Fruit fly (Drosophila melanogaster) whole organism, embryonic: Measurements from ENCODE around the gene RASSF8.

Experiments
- ATbp ChIP-seq: fragments of 200-800 bp; sonication (Bioruptor generic); optimal IDR thresholded peaks from 2 replicates; lab custom pipeline; 2017; ENCODE audit warnings: missing biosample characterization, mild to moderate bottlenecking, missing genetic modification characterization, missing genetic modification reagents
- Atf3 ChIP-seq: fragments of 200-800 bp; sonication (Bioruptor generic); optimal IDR thresholded peaks from 3 replicates; lab custom pipeline; 2016; ENCODE audit warnings: missing biosample characterization, missing genetic modification characterization
- Blimp-1 ChIP-seq: fragments of 200-800 bp; sonication (Bioruptor generic); optimal IDR thresholded peaks from 3 replicates; lab custom pipeline; 2018; ENCODE audit warnings: missing biosample characterization, missing genetic modification characterization, mild to moderate bottlenecking, moderate library complexity, missing genetic modification reagents
- CG10274 ChIP-seq: fragments of 200-800 bp; sonication (Bioruptor generic); optimal IDR thresholded peaks from 3 replicates; lab custom pipeline; 2017; ENCODE audit warnings: missing biosample characterization, mild to moderate bottlenecking, missing genetic modification characterization
- CG11504 ChIP-seq: fragments of 200-800 bp; sonication (Bioruptor generic); optimal IDR thresholded peaks from 3 replicates; lab custom pipeline; 2019; ENCODE audit warnings: missing biosample characterization, mild to moderate bottlenecking, missing genetic modification characterization, moderate library complexity
- CG11695 ChIP-seq: fragments of 200-800 bp; sonication (Bioruptor generic); IDR thresholded peaks from 3 replicates; pipeline ENCODE4 v1.3.6; 2022; ENCODE audit warnings: missing biosample characterization, missing genetic modification characterization
- CG11696 ChIP-seq: fragments of 200-800 bp; sonication (Bioruptor generic); IDR thresholded peaks from 2 replicates; pipeline ENCODE4 v1.3.6; 2022; ENCODE audit warnings: missing biosample characterization, missing genetic modification characterization
- CG12299 ChIP-seq: fragments of 200-800 bp; sonication (Bioruptor generic); optimal IDR thresholded peaks from 2 replicates; lab custom pipeline; 2018; ENCODE audit warnings: missing biosample characterization, mild to moderate bottlenecking, missing genetic modification characterization
- CG13624 ChIP-seq: fragments of 200-800 bp; sonication (Bioruptor generic); optimal IDR thresholded peaks from 2 replicates; lab custom pipeline; 2016; ENCODE audit warnings: missing biosample characterization, missing genetic modification characterization
- CG15479 ChIP-seq: fragments of 200-800 bp; sonication (Bioruptor generic); optimal IDR thresholded peaks from 3 replicates; lab custom pipeline; 2019; ENCODE audit warnings: missing biosample characterization, mild to moderate bottlenecking, missing genetic modification characterization, moderate library complexity
- CG15696 ChIP-seq: fragments of 200-800 bp; sonication (Bioruptor generic); optimal IDR thresholded peaks from 2 replicates; lab custom pipeline; 2019; ENCODE audit warnings: missing biosample characterization, mild to moderate bottlenecking, missing genetic modification characterization, moderate library complexity
- CG1602 ChIP-seq: fragments of 200-800 bp; sonication (Bioruptor generic); optimal IDR thresholded peaks from 3 replicates; lab custom pipeline; 2016; ENCODE audit warnings: missing biosample characterization, missing genetic modification characterization
- CG16779 ChIP-seq: fragments of 200-800 bp; sonication (Bioruptor generic); IDR thresholded peaks from 2 replicates; pipeline ENCODE4 v1.3.6; 2022; ENCODE audit warnings: missing biosample characterization, missing genetic modification characterization
- CG2875 ChIP-seq: fragments of 200-800 bp; sonication (Bioruptor generic); optimal IDR thresholded peaks from 2 replicates; lab custom pipeline; 2017; ENCODE audit warnings: missing biosample characterization, mild to moderate bottlenecking, missing genetic modification characterization, missing genetic modification reagents
- CG30431 ChIP-seq: fragments of 200-800 bp; sonication (Bioruptor generic); optimal IDR thresholded peaks from 2 replicates; lab custom pipeline; 2017; ENCODE audit warnings: missing biosample characterization, missing genetic modification characterization
- CG31388 ChIP-seq: fragments of 200-800 bp; sonication (Bioruptor generic); optimal IDR thresholded peaks from 2 replicates; lab custom pipeline; 2016; ENCODE audit warnings: missing biosample characterization, missing genetic modification characterization
- CG3407 ChIP-seq: fragments of 200-800 bp; sonication (Bioruptor generic); optimal IDR thresholded peaks from 2 replicates; lab custom pipeline; 2018; ENCODE audit warnings: missing biosample characterization, mild to moderate bottlenecking, missing genetic modification characterization
- CG34376 ChIP-seq: fragments of 200-800 bp; sonication (Bioruptor generic); optimal IDR thresholded peaks from 2 replicates; lab custom pipeline; 2018; ENCODE audit warnings: missing biosample characterization, mild to moderate bottlenecking, missing genetic modification characterization
- CG6272 ChIP-seq: fragments of 200-800 bp; sonication (Bioruptor generic); IDR thresholded peaks from 2 replicates; pipeline ENCODE4 v1.3.6; 2022; ENCODE audit warnings: missing biosample characterization, missing genetic modification characterization
- CG7357 ChIP-seq: fragments of 200-800 bp; sonication (Bioruptor generic); IDR thresholded peaks from 3 replicates; pipeline ENCODE4 v1.3.6; 2022; ENCODE audit warnings: missing biosample characterization, missing genetic modification characterization
- CG7963 ChIP-seq: fragments of 200-800 bp; sonication (Bioruptor generic); IDR thresholded peaks from 3 replicates; pipeline ENCODE4 v1.3.6; 2022; ENCODE audit warnings: missing biosample characterization, missing genetic modification characterization; ENCODE audit not compliant: partially characterized antibody
- CG8765 ChIP-seq: fragments of 200-800 bp; sonication (Bioruptor generic); IDR thresholded peaks from 2 replicates; pipeline ENCODE4 v1.3.6; 2022; ENCODE audit warnings: missing biosample characterization, missing genetic modification characterization
- CG9876 ChIP-seq: fragments of 200-800 bp; sonication (Bioruptor generic); optimal IDR thresholded peaks from 2 replicates; lab custom pipeline; 2016; ENCODE audit warnings: missing biosample characterization, missing genetic modification characterization
- Chrac-16 ChIP-seq: fragments of 200-800 bp; sonication (Bioruptor generic); optimal IDR thresholded peaks from 3 replicates; lab custom pipeline; 2016; ENCODE audit warnings: missing biosample characterization, missing genetic modification characterization
- Deaf1 ChIP-seq: fragments of 200-800 bp; optimal IDR thresholded peaks from 3 replicates; lab custom pipeline; 2019; ENCODE audit warnings: missing biosample characterization, mild to moderate bottlenecking, missing genetic modification characterization, moderate library complexity
- Elba2 ChIP-seq: fragments of 200-800 bp; sonication (Bioruptor generic); optimal IDR thresholded peaks from 3 replicates; lab custom pipeline; 2016; ENCODE audit warnings: missing biosample characterization, missing genetic modification characterization
- Lpt ChIP-seq: fragments of >200 bp; optimal IDR thresholded peaks from 2 replicates; lab custom pipeline; 2018; ENCODE audit warnings: missing biosample characterization, missing genetic modification characterization
- Ptx1 ChIP-seq: fragments of 200-800 bp; sonication (Bioruptor generic); IDR thresholded peaks from 2 replicates; pipeline ENCODE4 v1.3.6; 2022; ENCODE audit warnings: missing biosample characterization, missing genetic modification characterization
- TFAM ChIP-seq: fragments of 200-800 bp; sonication (Bioruptor generic); optimal IDR thresholded peaks from 2 replicates; lab custom pipeline; 2017; ENCODE audit warnings: missing biosample characterization, missing genetic modification characterization, inconsistent platforms
- abd-A ChIP-seq: fragments of 200-800 bp; sonication (Bioruptor generic); optimal IDR thresholded peaks from 3 replicates; lab custom pipeline; 2019; ENCODE audit warnings: missing biosample characterization, mild to moderate bottlenecking, missing genetic modification characterization, moderate library complexity
- chif ChIP-seq, 2 experiments: fragments of 200-800 bp; sonication (Bioruptor generic); optimal IDR thresholded peaks; 3 replicates each; lab custom pipeline; 2016; ENCODE audit warnings: missing biosample characterization in 2 of 2, missing genetic modification characterization in 2 of 2
- ci ChIP-seq: fragments of 200-800 bp; sonication (Bioruptor generic); IDR thresholded peaks from 3 replicates; pipeline ENCODE4 v1.3.6; 2022; ENCODE audit warnings: missing biosample characterization, missing genetic modification characterization
- cwo ChIP-seq: fragments of 200-800 bp; sonication (Bioruptor generic); optimal IDR thresholded peaks from 3 replicates; lab custom pipeline; 2017; ENCODE audit warnings: missing biosample characterization, missing genetic modification characterization, mild to moderate bottlenecking, moderate library complexity, missing genetic modification reagents
- dpn ChIP-seq, 2 experiments: fragments of 200-800 bp; sonication (Bioruptor generic); optimal IDR thresholded peaks; 3 replicates each; lab custom pipeline; 2016; ENCODE audit warnings: missing biosample characterization in 2 of 2, missing genetic modification characterization in 2 of 2
- fd102C ChIP-seq: fragments of 200-800 bp; sonication (Bioruptor generic); optimal IDR thresholded peaks from 2 replicates; lab custom pipeline; 2018; ENCODE audit warnings: missing biosample characterization, mild to moderate bottlenecking, missing genetic modification characterization, moderate library complexity
- gcm2 ChIP-seq: fragments of 200-800 bp; sonication (Bioruptor generic); optimal IDR thresholded peaks from 2 replicates; lab custom pipeline; 2016; ENCODE audit warnings: missing biosample characterization, missing genetic modification characterization
- gro ChIP-seq: fragments of 200-800 bp; sonication (Bioruptor generic); optimal IDR thresholded peaks from 2 replicates; lab custom pipeline; 2016; ENCODE audit warnings: missing biosample characterization, missing genetic modification characterization
- gsb ChIP-seq: fragments of 200-800 bp; sonication (Bioruptor generic); IDR thresholded peaks from 2 replicates; pipeline ENCODE4 v1.3.6; 2022; ENCODE audit warnings: missing biosample characterization, missing genetic modification characterization
- hkb ChIP-seq, 2 experiments: fragments of 200-800 bp in 1 of 2; fragments of >200 bp in 1 of 2; sonication (Bioruptor generic) in 1 of 2; IDR thresholded peaks in 1 of 2; optimal IDR thresholded peaks in 1 of 2; 2 replicates each; pipeline versions ENCODE4 v1.3.6 to Lab custom; 2017 to 2022; ENCODE audit warnings: missing biosample characterization in 1 of 2, missing genetic modification characterization in 1 of 2
- maf-S ChIP-seq: fragments of 200-800 bp; sonication (Bioruptor generic); optimal IDR thresholded peaks from 2 replicates; lab custom pipeline; 2016; ENCODE audit warnings: missing biosample characterization, missing genetic modification characterization
- otp ChIP-seq: fragments of 200-800 bp; sonication (Bioruptor generic); IDR thresholded peaks from 3 replicates; pipeline ENCODE4, ENCODE4 v1.3.6; 2022; ENCODE audit warnings: missing biosample characterization, missing genetic modification characterization
- row ChIP-seq: fragments of 200-800 bp; sonication (Bioruptor generic); IDR thresholded peaks from 3 replicates; pipeline ENCODE4 v1.3.6; 2022; ENCODE audit warnings: missing biosample characterization, missing genetic modification characterization
- sens ChIP-seq: fragments of 200-800 bp; sonication (Bioruptor generic); peaks from one replicate; lab custom pipeline; 2016; ENCODE audit warnings: missing biosample characterization, missing genetic modification characterization
- sob ChIP-seq: fragments of 200-800 bp; sonication (Bioruptor generic); IDR thresholded peaks from 2 replicates; pipeline ENCODE4 v1.3.6; 2022; ENCODE audit warnings: missing biosample characterization, missing genetic modification characterization
- tgo ChIP-seq: fragments of 200-800 bp; sonication (Bioruptor generic); IDR thresholded peaks from 3 replicates; pipeline ENCODE4 v1.3.6; 2022; ENCODE audit warnings: missing biosample characterization, missing genetic modification characterization
- unpg ChIP-seq: fragments of 200-800 bp; sonication (Bioruptor generic); optimal IDR thresholded peaks from 3 replicates; lab custom pipeline; 2018; ENCODE audit warnings: missing biosample characterization, mild to moderate bottlenecking, missing genetic modification characterization, moderate library complexity
- vvl ChIP-seq: fragments of 200-800 bp; sonication (Bioruptor generic); IDR thresholded peaks from 2 replicates; pipeline ENCODE4 v1.3.6; 2022; ENCODE audit warnings: missing biosample characterization, missing genetic modification characterization
- zen2 ChIP-seq: fragments of 200-800 bp; sonication (Bioruptor generic); IDR thresholded peaks from 3 replicates; pipeline ENCODE4 v1.3.6; 2022; ENCODE audit warnings: missing biosample characterization, missing genetic modification characterization; ENCODE audit not compliant: partially characterized antibody

Gene RASSF8

dm6 chr3R:25662358-25662757 is 763 bp downstream of the RASSF8 start (continued):
- TF ChIP-seq unpg (GFP tag; lab: Kevin White, UChicago) (no peak), tgo (GFP tag; lab: Robert Waterston, UW) (no peak), CG9876 (GFP tag; lab: Kevin White, UChicago) (no peak), CG15696 (tag; lab: Kevin White, UChicago) (no peak), cwo (GFP tag; lab: Kevin White, UChicago) (no peak), chif (GFP tag; optimal IDR thresholded peaks at IDR 0.05; lab: Kevin White, UChicago) (peak in 1 of 2 experiments; percentile 9), Chrac-16 (GFP tag; lab: Kevin White, UChicago) (no peak), hkb (optimal IDR thresholded peaks at IDR 0.05; lab: Kevin White, UChicago) (no peak), hkb (GFP tag; IDR thresholded peaks at IDR 0.05; lab: Robert Waterston, UW) (0 out of 2 replicates have a peak, but pooled peaks have one; percentile 11), Deaf1 (tag; lab: Kevin White, UChicago) (no peak), CG34376 (GFP tag; lab: Kevin White, UChicago) (no peak), ci (GFP tag; lab: Robert Waterston, UW) (0 out of 3 replicates have a peak, but pooled peaks have one; percentile 24), CG11504 (tag; lab: Kevin White, UChicago) (no peak), dpn (GFP tag; optimal IDR thresholded peaks at IDR 0.05; lab: Kevin White, UChicago) (peak in 1 of 2 experiments; percentile 4), abd-A (tag; lab: Kevin White, UChicago) (no peak), CG11696 (GFP tag; lab: Robert Waterston, UW) (peak; percentile 89), Lpt (GFP tag; lab: Kevin White, UChicago) (no peak), sens (GFP tag; lab: Kevin White, UChicago) (peak; percentile 68), CG2875 (GFP tag; lab: Kevin White, UChicago) (no peak), CG30431 (no peak), otp (GFP tag; lab: Robert Waterston, UW) (peak; percentile 14; the same call in 1 of the 3 replicates), CG11695 (GFP tag; lab: Robert Waterston, UW) (no peak), CG8765 (GFP tag; lab: Robert Waterston, UW) (no peak), ATbp (GFP tag; lab: Kevin White, UChicago) (peak; percentile 9), CG10274 (GFP tag; lab: Kevin White, UChicago) (no peak), zen2 (GFP tag; lab: Robert Waterston, UW) (no peak)
- TF ChIP-seq, all 482 proteins: peak for 22

- TF ChIP-seq CG6272 (GFP tag; lab: Robert Waterston, UW), result no peak
- TF ChIP-seq gsb (GFP tag; lab: Robert Waterston, UW), result no peak
- no peak for TF ChIP-seq fd102C
- peak; percentile 81 for TF ChIP-seq Deaf1 (tag; lab: Kevin White, UChicago)
- TF ChIP-seq gcm2 (GFP tag; lab: Kevin White, UChicago), result no peak
- TF ChIP-seq Elba2, result no peak
- no peak for TF ChIP-seq CG3407 (GFP tag; lab: Kevin White, UChicago)
- no peak for TF ChIP-seq Blimp-1
Observed at dm6 chr3R:25665509-25665908, 3.9 kb downstream of the RASSF8 start, which contains the start of gene Lgr3. Gene Lgr3, plus strand, starts transcription at chr3R:25665809.

- TF ChIP-seq CG12299 (tag; lab: Kevin White, UChicago) (no peak), Atf3 (no peak), CG7357 (GFP tag; lab: Robert Waterston, UW) (no peak), vvl (GFP tag; lab: Robert Waterston, UW) (0 out of 2 replicates have a peak, but pooled peaks have one; percentile 33), gro (no peak), CG16779 (GFP tag; lab: Robert Waterston, UW) (no peak), CG3407 (GFP tag; lab: Kevin White, UChicago) (no peak), maf-S (no peak), row (GFP tag; lab: Robert Waterston, UW) (peak; percentile 17; the same call in 1 of the 3 replicates), CG13624 (GFP tag; lab: Kevin White, UChicago) (peak; percentile 7), Ptx1 (no peak), sob (no peak), CG15479 (GFP tag; lab: Kevin White, UChicago) (no peak), TFAM (no peak), CG7963 (no peak), CG31388 (GFP tag; lab: Kevin White, UChicago) (no peak), CG1602 (GFP tag; lab: Kevin White, UChicago) (no peak)
Observed at dm6 chr3R:25678489-25679082, 17.0 kb downstream of the RASSF8 start, which contains the start of the genes CG4730 and CG5039. Gene CG4730, minus strand, starts transcription at chr3R:25678682. Gene CG5039, plus strand, starts transcription at chr3R:25678683.
